Worm (Caenorhabditis elegans) whole organism, young adult: ENCODE data around the gene fbxb-11.
"Not testable (repeated sequence)": the region's sequence is repeated elsewhere in the genome, so short reads cannot be mapped to it uniquely, and the experiment has no call there.

Experiments used
- F22D6.2 ChIP-seq: sonication (generic microtip); optimal IDR thresholded peaks from 2 replicates; lab custom pipeline; 2016; ENCODE audit warnings: mild to moderate bottlenecking, missing genetic modification characterization, missing compliant biosample characterization
- F33H1.4 ChIP-seq: fragments of 200-800 bp; sonication (Bioruptor generic); IDR thresholded peaks from 2 replicates; pipeline ENCODE4 v1.3.6; 2022; ENCODE audit warnings: missing genetic modification reagents, missing genetic modification characterization, missing compliant biosample characterization
- F52B5.7 ChIP-seq: sonication (generic microtip); optimal IDR thresholded peaks from 2 replicates; lab custom pipeline; 2016; ENCODE audit warnings: mild to moderate bottlenecking, missing genetic modification characterization, missing compliant biosample characterization
- T07F8.4 ChIP-seq: sonication (generic microtip); optimal IDR thresholded peaks from 2 replicates; lab custom pipeline; 2016; ENCODE audit warnings: mild to moderate bottlenecking, missing genetic modification characterization, moderate library complexity, missing compliant biosample characterization
- T26A5.8 ChIP-seq: sonication (generic microtip); optimal IDR thresholded peaks from 2 replicates; lab custom pipeline; 2016; ENCODE audit warnings: missing genetic modification characterization, missing compliant biosample characterization
- Y67H2A.10 ChIP-seq: fragments of 200-800 bp; sonication (Bioruptor generic); conservative IDR thresholded peaks from 2 replicates; pipeline ENCODE4 v1.3.6; 2022; ENCODE audit warnings: missing genetic modification reagents, missing genetic modification characterization, missing compliant biosample characterization
- Y95B8A.8 ChIP-seq: fragments of 200-800 bp; sonication (Bioruptor generic); IDR thresholded peaks from 2 replicates; pipeline ENCODE4 v1.3.6; 2022; ENCODE audit warnings: missing genetic modification reagents, missing genetic modification characterization, missing compliant biosample characterization
- ama-1 ChIP-seq, 3 experiments: fragments of 150-350 bp in 1 of 3; sonication (generic microtip) in 2 of 3; optimal IDR thresholded peaks; 2 replicates each; lab custom pipeline; 2014 to 2018; ENCODE audit warnings: missing biosample characterization in 2 of 3, missing genetic modification characterization in 2 of 3, missing genetic modification reagents in 2 of 3
- aptf-2 ChIP-seq: fragments of 200-800 bp; sonication (Bioruptor generic); conservative IDR thresholded peaks from 2 replicates; pipeline ENCODE4 v1.3.6; 2022; ENCODE audit warnings: missing genetic modification reagents, missing genetic modification characterization, missing compliant biosample characterization
- bed-1 ChIP-seq: fragments of 200-800 bp; sonication (Bioruptor generic); IDR thresholded peaks from 2 replicates; pipeline ENCODE4 v1.3.6; 2022; ENCODE audit warnings: missing genetic modification reagents, missing genetic modification characterization, missing compliant biosample characterization
- ceh-79 ChIP-seq: sonication (generic microtip); optimal IDR thresholded peaks from 2 replicates; lab custom pipeline; 2017; ENCODE audit warnings: mild to moderate bottlenecking, missing genetic modification characterization, missing compliant biosample characterization
- dpl-1 ChIP-seq: fragments of 150-350 bp; optimal IDR thresholded peaks from 2 replicates; lab custom pipeline; 2014; ENCODE audit warnings: missing biosample characterization, missing genetic modification reagents, missing genetic modification characterization
- efl-1 ChIP-seq: fragments of 150-350 bp; optimal IDR thresholded peaks from 2 replicates; lab custom pipeline; 2014; ENCODE audit warnings: missing biosample characterization, missing genetic modification reagents, missing genetic modification characterization
- hlh-26 ChIP-seq: fragments of 200-800 bp; sonication (Bioruptor generic); conservative IDR thresholded peaks from 2 replicates; pipeline ENCODE4 v1.3.6; 2022; ENCODE audit warnings: missing genetic modification reagents, missing genetic modification characterization, missing compliant biosample characterization
- sea-2 ChIP-seq: fragments of 200-800 bp; sonication (Bioruptor generic); IDR thresholded peaks from 2 replicates; pipeline ENCODE4 v1.3.6; 2022; ENCODE audit warnings: missing genetic modification characterization, missing compliant biosample characterization
- snpc-1.1 ChIP-seq: sonication (generic microtip); optimal IDR thresholded peaks from 2 replicates; lab custom pipeline; 2017; ENCODE audit warnings: missing genetic modification characterization, mild to moderate bottlenecking, missing compliant biosample characterization, antibody characterized with exemption, moderate library complexity, missing genotype, missing genetic modification reagents; ENCODE audit not compliant: insufficient read depth
- somi-1 ChIP-seq: fragments of 200-800 bp; sonication (Bioruptor generic); optimal IDR thresholded peaks from 2 replicates; lab custom pipeline; 2018; ENCODE audit warnings: mild to moderate bottlenecking, missing genetic modification characterization, missing compliant biosample characterization
- ztf-28 ChIP-seq: fragments of 200-800 bp; sonication (Bioruptor generic); IDR thresholded peaks from 2 replicates; pipeline ENCODE4 v1.3.6; 2022; ENCODE audit warnings: missing genetic modification reagents, missing genetic modification characterization, missing compliant biosample characterization

fbxb-11 gene

DNA sequence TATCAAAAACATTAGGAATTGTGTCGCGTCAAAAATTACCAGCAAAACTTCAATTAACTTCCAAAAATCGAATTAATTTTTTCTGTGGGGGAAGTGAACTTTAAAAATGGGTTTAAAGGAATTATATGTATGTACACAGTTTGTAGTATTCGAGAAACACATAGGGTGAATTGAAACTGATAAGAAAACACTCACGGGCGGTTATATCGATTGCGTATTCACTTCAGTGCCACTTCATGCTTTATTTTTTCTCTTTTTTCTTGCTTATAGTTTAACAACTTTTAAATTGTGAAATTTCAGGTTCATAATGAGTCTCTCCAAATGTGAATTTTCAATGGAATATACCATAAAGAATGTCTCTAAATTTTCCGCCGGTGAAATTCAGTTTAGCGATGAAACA, 46.9 kb downstream of the fbxb-11 start, which contains the start of gene math-26:
Gene math-26 (plus strand): TSS at position 301 of the 400 bp plus-strand sequence.
- not testable (repeated sequence) for TF ChIP-seq somi-1 (GFP tag; lab: Kevin White, UChicago); F52B5.7 (tag; lab: Kevin White, UChicago); T26A5.8 (tag; lab: Kevin White, UChicago)

- TF ChIP-seq ztf-28 (GFP tag; lab: Robert Waterston, UW) (no peak), Y67H2A.10 (GFP tag; lab: Robert Waterston, UW) (no peak), F22D6.2 (tag; lab: Kevin White, UChicago) (no peak), T07F8.4 (tag; lab: Kevin White, UChicago) (no peak), ama-1 (optimal IDR thresholded peaks at IDR 0.05; lab: Kevin White, UChicago) (no peak), ama-1 (GFP tag; optimal IDR thresholded peaks at IDR 0.05; lab: Kevin White, UChicago) (no peak), efl-1 (GFP tag; lab: Kevin White, UChicago) (no peak), hlh-26 (GFP tag; lab: Robert Waterston, UW) (no peak), dpl-1 (no peak), F33H1.4 (no peak), aptf-2 (GFP tag; lab: Robert Waterston, UW) (no peak), bed-1 (no peak), snpc-1.1 (tag; lab: Kevin White, UChicago) (no peak)
Observed at ce11 chrII:1771785-1772184, 47.4 kb downstream of the fbxb-11 start, which contains the start of gene math-3. math-3 (plus strand) TSS chrII:1772085.

DNA sequence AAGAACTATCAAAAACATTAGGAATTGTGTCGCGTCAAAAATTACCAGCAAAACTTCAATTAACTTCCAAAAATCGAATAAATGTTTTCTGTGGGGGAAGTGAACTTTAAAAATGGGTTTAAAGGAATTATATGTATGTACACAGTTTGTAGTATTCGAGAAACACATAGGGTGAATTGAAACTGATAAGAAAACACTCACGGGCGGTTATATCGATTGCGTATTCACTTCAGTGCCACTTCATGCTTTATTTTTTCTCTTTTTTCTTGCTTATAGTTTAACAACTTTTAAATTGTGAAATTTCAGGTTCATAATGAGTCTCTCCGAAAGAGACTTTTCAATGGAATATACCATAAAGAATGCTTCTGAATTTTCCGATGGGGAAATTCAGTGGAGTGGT, 50.8 kb downstream of the fbxb-11 start, which contains the start of gene F36H5.14:
Gene F36H5.14 (plus strand): TSS at position 301 of the 400 bp plus-strand sequence.
- TF ChIP-seq sea-2 (GFP tag; lab: Robert Waterston, UW); ceh-79 (tag; lab: Kevin White, UChicago); Y95B8A.8: not testable (repeated sequence)
